Worm (Caenorhabditis elegans): ENCODE data around the gene swan-1.

- TF ChIP-seq dao-5 (tag; optimal IDR thresholded peaks at IDR 0.05) (no peak), W03F9.2 (tag; optimal IDR thresholded peaks at IDR 0.05) (no peak)
These were observed 50.5 kb downstream of the swan-1 start, which contains the start of gene F20G2.2 for ce11 chrV:13756359-13757091.
